Worm (Caenorhabditis elegans): ENCODE measurements around the gene cutl-19.

DNA sequence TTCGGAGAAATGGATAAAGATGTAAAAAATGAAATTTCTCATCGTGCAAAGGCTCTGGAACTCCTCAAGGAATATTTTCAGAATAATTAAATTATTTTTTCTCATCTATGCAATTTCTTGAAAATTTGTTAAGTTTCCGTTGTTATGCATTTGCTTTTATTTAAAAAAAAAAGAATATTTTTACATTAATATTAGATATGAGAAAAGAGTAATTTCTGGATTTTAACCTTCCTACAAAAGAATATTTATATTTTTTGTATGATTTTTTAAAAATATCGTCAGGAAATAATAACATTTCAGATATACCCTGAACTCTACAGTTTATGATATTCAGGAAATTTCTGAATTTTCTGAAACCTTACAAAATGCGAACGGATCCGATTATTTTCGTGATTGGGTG is 47.4 kb upstream of the cutl-19 start, which contains the start of gene gro-1:
- TF ChIP-seq mab-5 (tag; optimal IDR thresholded peaks at IDR 0.05) (no peak), ceh-16 (tag; optimal IDR thresholded peaks at IDR 0.05) (no peak), snpc-4 (tag; optimal IDR thresholded peaks at IDR 0.05) (no peak), nhr-77 (tag; optimal IDR thresholded peaks at IDR 0.05) (no peak), gmeb-1 (tag; optimal IDR thresholded peaks at IDR 0.05) (no peak), unc-39 (tag; optimal IDR thresholded peaks at IDR 0.05) (no peak), lin-11 (tag; optimal IDR thresholded peaks at IDR 0.05) (no peak), skn-1 (tag; optimal IDR thresholded peaks at IDR 0.05) (no peak), lsy-2 (tag; optimal IDR thresholded peaks at IDR 0.05) (no peak), nhr-237 (tag; optimal IDR thresholded peaks at IDR 0.05) (no peak), ZK546.5 (tag; optimal IDR thresholded peaks at IDR 0.05) (no peak), blmp-1 (tag; optimal IDR thresholded peaks at IDR 0.05; ENCODE audit: insufficient read depth) (no peak), nhr-21 (tag; optimal IDR thresholded peaks at IDR 0.05) (no peak), crh-2 (tag; optimal IDR thresholded peaks at IDR 0.05) (no peak)
